Fruit fly (Drosophila melanogaster) whole organism, embryonic: ENCODE results near the gene CG11307.

Experiments used
- BEAF-32 ChIP-seq: fragments of 200-800 bp; sonication (Bioruptor generic); optimal IDR thresholded peaks from 3 replicates; lab custom pipeline; 2017; ENCODE audit warnings: missing biosample characterization, missing genetic modification characterization, mild to moderate bottlenecking, moderate library complexity, missing genetic modification reagents
- Bgb ChIP-seq: fragments of 200-800 bp; sonication (Bioruptor generic); IDR thresholded peaks from 2 replicates; pipeline ENCODE4 v1.3.6; 2022; ENCODE audit warnings: missing biosample characterization, missing genetic modification characterization; ENCODE audit not compliant: partially characterized antibody
- C15 ChIP-seq: fragments of 200-800 bp; sonication (Bioruptor generic); IDR thresholded peaks from 3 replicates; pipeline ENCODE4 v1.3.6; 2022; ENCODE audit warnings: missing biosample characterization, missing genetic modification characterization
- CG10267 ChIP-seq: fragments of 200-800 bp; sonication (Bioruptor generic); optimal IDR thresholded peaks from 2 replicates; lab custom pipeline; 2018; ENCODE audit warnings: missing biosample characterization, mild to moderate bottlenecking, missing genetic modification characterization, moderate library complexity
- CG10366 ChIP-seq: fragments of 200-800 bp; sonication (Bioruptor generic); IDR thresholded peaks from 2 replicates; pipeline ENCODE4 v1.3.6; 2022; ENCODE audit warnings: missing biosample characterization, missing genetic modification characterization
- CG10462 ChIP-seq: fragments of 200-800 bp; sonication (Bioruptor generic); optimal IDR thresholded peaks from 2 replicates; lab custom pipeline; 2016; ENCODE audit warnings: missing biosample characterization, missing genetic modification characterization
- CG12104 ChIP-seq: fragments of 200-800 bp; sonication (Bioruptor generic); optimal IDR thresholded peaks from 3 replicates; lab custom pipeline; 2016; ENCODE audit warnings: missing biosample characterization, missing genetic modification characterization
- CG12219 ChIP-seq: fragments of 200-800 bp; sonication (Bioruptor generic); optimal IDR thresholded peaks from 3 replicates; lab custom pipeline; 2018; ENCODE audit warnings: missing biosample characterization, mild to moderate bottlenecking, missing genetic modification characterization
- CG12659 ChIP-seq: fragments of 200-800 bp; sonication (Bioruptor generic); optimal IDR thresholded peaks from 3 replicates; lab custom pipeline; 2017; ENCODE audit warnings: mild to moderate bottlenecking, missing biosample characterization, missing genetic modification reagents, missing genetic modification characterization
- CG13424 ChIP-seq: fragments of 200-800 bp; sonication (Bioruptor generic); optimal IDR thresholded peaks from 2 replicates; lab custom pipeline; 2019; ENCODE audit warnings: missing biosample characterization, mild to moderate bottlenecking, missing genetic modification characterization, moderate library complexity
- CG13775 ChIP-seq: fragments of 200-800 bp; sonication (Bioruptor generic); optimal IDR thresholded peaks from 3 replicates; lab custom pipeline; 2017; ENCODE audit warnings: missing biosample characterization, mild to moderate bottlenecking, missing genetic modification characterization
- CG14441 ChIP-seq: fragments of 200-800 bp; sonication (Bioruptor generic); IDR thresholded peaks from 2 replicates; pipeline ENCODE4 v1.3.6; 2022; ENCODE audit warnings: missing biosample characterization, missing genetic modification characterization
- CG1603 ChIP-seq: fragments of 200-800 bp; sonication (Bioruptor generic); optimal IDR thresholded peaks from 2 replicates; lab custom pipeline; 2019; ENCODE audit warnings: missing biosample characterization, mild to moderate bottlenecking, missing genetic modification characterization, moderate library complexity
- CG18764 ChIP-seq: fragments of 200-800 bp; sonication (Bioruptor generic); optimal IDR thresholded peaks from 3 replicates; lab custom pipeline; 2016; ENCODE audit warnings: missing biosample characterization, missing genetic modification characterization
- CG2120 ChIP-seq: fragments of 200-800 bp; sonication (Bioruptor generic); optimal IDR thresholded peaks from 3 replicates; lab custom pipeline; 2016; ENCODE audit warnings: missing biosample characterization, missing genetic modification characterization
- CG2199 ChIP-seq: fragments of 200-800 bp; sonication (Bioruptor generic); IDR thresholded peaks from 3 replicates; pipeline ENCODE4 v1.3.6; 2022; ENCODE audit warnings: missing biosample characterization, missing genetic modification characterization
- CG2678 ChIP-seq: fragments of 200-800 bp; sonication (Bioruptor generic); optimal IDR thresholded peaks from 3 replicates; lab custom pipeline; 2019; ENCODE audit warnings: missing biosample characterization, mild to moderate bottlenecking, missing genetic modification characterization, moderate library complexity
- CG30431 ChIP-seq: fragments of 200-800 bp; sonication (Bioruptor generic); optimal IDR thresholded peaks from 2 replicates; lab custom pipeline; 2017; ENCODE audit warnings: missing biosample characterization, missing genetic modification characterization
- CG3065 ChIP-seq: fragments of 200-800 bp; sonication (Bioruptor generic); optimal IDR thresholded peaks from 2 replicates; lab custom pipeline; 2016; ENCODE audit warnings: missing biosample characterization, missing genetic modification characterization
- CG4617 ChIP-seq: fragments of 200-800 bp; sonication (Bioruptor generic); optimal IDR thresholded peaks from 3 replicates; lab custom pipeline; 2016; ENCODE audit warnings: missing biosample characterization, missing genetic modification characterization, borderline replicate concordance
- CG6791 ChIP-seq: fragments of 200-800 bp; sonication (Bioruptor generic); IDR thresholded peaks from 3 replicates; pipeline ENCODE4 v1.3.6; 2022; ENCODE audit warnings: missing biosample characterization, missing genetic modification characterization; ENCODE audit not compliant: partially characterized antibody
- CG7745 ChIP-seq: fragments of 200-800 bp; sonication (Bioruptor generic); optimal IDR thresholded peaks from 2 replicates; lab custom pipeline; 2018; ENCODE audit warnings: missing biosample characterization, mild to moderate bottlenecking, missing genetic modification characterization, moderate library complexity
- CG7786 ChIP-seq: fragments of 200-800 bp; sonication (Bioruptor generic); optimal IDR thresholded peaks from 2 replicates; lab custom pipeline; 2016; ENCODE audit warnings: missing biosample characterization, missing genetic modification characterization
- CG8388 ChIP-seq: fragments of 200-800 bp; sonication (Bioruptor generic); optimal IDR thresholded peaks from 2 replicates; lab custom pipeline; 2019; ENCODE audit warnings: missing biosample characterization, mild to moderate bottlenecking, missing genetic modification characterization, moderate library complexity
- CG8924 ChIP-seq: fragments of 200-800 bp; optimal IDR thresholded peaks from 3 replicates; lab custom pipeline; 2019; ENCODE audit warnings: missing biosample characterization, mild to moderate bottlenecking, missing genetic modification characterization, moderate library complexity
- CG9797 ChIP-seq: fragments of 200-800 bp; sonication (Bioruptor generic); optimal IDR thresholded peaks from 3 replicates; lab custom pipeline; 2018; ENCODE audit warnings: missing biosample characterization, mild to moderate bottlenecking, missing genetic modification characterization
- CoRest ChIP-seq: fragments of 200-800 bp; sonication (Bioruptor generic); optimal IDR thresholded peaks from 3 replicates; lab custom pipeline; 2018; ENCODE audit warnings: missing biosample characterization, mild to moderate bottlenecking, missing genetic modification characterization, moderate library complexity
- D19A ChIP-seq: fragments of 200-800 bp; optimal IDR thresholded peaks from 3 replicates; lab custom pipeline; 2019; ENCODE audit warnings: missing biosample characterization, mild to moderate bottlenecking, missing genetic modification characterization, moderate library complexity
- D19B ChIP-seq: fragments of 200-800 bp; sonication (Bioruptor generic); optimal IDR thresholded peaks from 2 replicates; lab custom pipeline; 2017; ENCODE audit warnings: missing biosample characterization, mild to moderate bottlenecking, missing genetic modification characterization
- Dad ChIP-seq: fragments of 200-800 bp; sonication (Bioruptor generic); optimal IDR thresholded peaks from 3 replicates; lab custom pipeline; 2016; ENCODE audit warnings: missing biosample characterization, missing genetic modification characterization
- Fer3 ChIP-seq: fragments of 200-800 bp; sonication (Bioruptor generic); optimal IDR thresholded peaks from 2 replicates; lab custom pipeline; 2018; ENCODE audit warnings: missing biosample characterization, mild to moderate bottlenecking, missing genetic modification characterization, moderate library complexity
- Hand ChIP-seq: fragments of 200-800 bp; sonication (Bioruptor generic); optimal IDR thresholded peaks from 2 replicates; lab custom pipeline; 2017; ENCODE audit warnings: mild to moderate bottlenecking, missing biosample characterization, missing genetic modification reagents, missing genetic modification characterization
- Hey ChIP-seq: fragments of 200-800 bp; sonication (Bioruptor generic); optimal IDR thresholded peaks from 3 replicates; lab custom pipeline; 2018; ENCODE audit warnings: missing biosample characterization, mild to moderate bottlenecking, missing genetic modification characterization
- Med ChIP-seq: fragments of 200-800 bp; sonication (Bioruptor generic); peaks from one replicate; lab custom pipeline; 2016; ENCODE audit warnings: missing biosample characterization, missing genetic modification characterization, mild to moderate bottlenecking, inconsistent platforms, moderate library complexity
- Mrtf ChIP-seq: fragments of 200-800 bp; sonication (Bioruptor generic); IDR thresholded peaks from 3 replicates; pipeline ENCODE4 v1.3.6; 2022; ENCODE audit warnings: missing biosample characterization, missing genetic modification characterization
- NK7.1 ChIP-seq: fragments of 200-800 bp; sonication (Bioruptor generic); optimal IDR thresholded peaks from 3 replicates; lab custom pipeline; 2016; ENCODE audit warnings: missing biosample characterization, missing genetic modification characterization
- Oaz ChIP-seq: fragments of 200-800 bp; sonication (Bioruptor generic); IDR thresholded peaks from 2 replicates; pipeline ENCODE4 v1.3.6; 2022; ENCODE audit warnings: missing biosample characterization, missing genetic modification characterization
- Ptx1 ChIP-seq: fragments of 200-800 bp; sonication (Bioruptor generic); IDR thresholded peaks from 2 replicates; pipeline ENCODE4 v1.3.6; 2022; ENCODE audit warnings: missing biosample characterization, missing genetic modification characterization
- Sry-β ChIP-seq: fragments of 200-800 bp; sonication (Bioruptor generic); optimal IDR thresholded peaks from 2 replicates; lab custom pipeline; 2018; ENCODE audit warnings: missing biosample characterization, mild to moderate bottlenecking, missing genetic modification characterization, moderate library complexity
- Sry-δ ChIP-seq: fragments of 200-800 bp; sonication (Bioruptor generic); optimal IDR thresholded peaks from 2 replicates; lab custom pipeline; 2016; ENCODE audit warnings: missing biosample characterization, missing genetic modification characterization
- YL-1 ChIP-seq: fragments of 200-800 bp; sonication (Bioruptor generic); optimal IDR thresholded peaks from 3 replicates; lab custom pipeline; 2017; ENCODE audit warnings: missing biosample characterization, mild to moderate bottlenecking, missing genetic modification characterization
- btn ChIP-seq: fragments of 200-800 bp; sonication (Bioruptor generic); optimal IDR thresholded peaks from 2 replicates; lab custom pipeline; 2016; ENCODE audit warnings: missing biosample characterization, missing genetic modification characterization
- cato ChIP-seq: fragments of 200-800 bp; sonication (Bioruptor generic); optimal IDR thresholded peaks from 2 replicates; lab custom pipeline; 2016; ENCODE audit warnings: missing biosample characterization, missing genetic modification characterization, borderline replicate concordance
- croc ChIP-seq: fragments of 200-800 bp; sonication (Bioruptor generic); conservative IDR thresholded peaks from 3 replicates; pipeline ENCODE4 v1.3.6; 2022; ENCODE audit warnings: missing biosample characterization, missing genetic modification characterization
- eve ChIP-seq, 2 experiments: fragments of >200 bp; optimal IDR thresholded peaks; 2 replicates each; lab custom pipeline; 2017; ENCODE audit warnings: missing biosample characterization in 2 of 2, missing genetic modification characterization in 2 of 2
- hth ChIP-seq: fragments of >200 bp; optimal IDR thresholded peaks from 2 replicates; lab custom pipeline; 2017; ENCODE audit warnings: inconsistent platforms
- kni ChIP-seq: fragments of 200-800 bp; sonication (Bioruptor generic); optimal IDR thresholded peaks from 3 replicates; lab custom pipeline; 2017; ENCODE audit warnings: mild to moderate bottlenecking, missing biosample characterization, missing genetic modification reagents, missing genetic modification characterization
- knrl ChIP-seq: fragments of 200-800 bp; sonication (Bioruptor generic); IDR thresholded peaks from 3 replicates; pipeline ENCODE4 v1.3.6; 2022; ENCODE audit warnings: missing biosample characterization, missing genetic modification characterization; ENCODE audit not compliant: partially characterized antibody
- lilli ChIP-seq: fragments of 200-800 bp; sonication (Bioruptor generic); optimal IDR thresholded peaks from 3 replicates; lab custom pipeline; 2016; ENCODE audit warnings: missing biosample characterization, missing genetic modification characterization
- odd ChIP-seq: fragments of 200-800 bp; sonication (Bioruptor generic); optimal IDR thresholded peaks from 2 replicates; lab custom pipeline; 2017; ENCODE audit warnings: missing biosample characterization, mild to moderate bottlenecking, missing genetic modification characterization
- slp2 ChIP-seq: fragments of 200-800 bp; sonication (Bioruptor generic); optimal IDR thresholded peaks from 2 replicates; lab custom pipeline; 2016; ENCODE audit warnings: missing biosample characterization, missing genetic modification characterization

CG11307 gene

dm6 chr3L:21574296-21574745 lies 43.1 kb upstream of the CG11307 start (continued):
- no peak for TF ChIP-seq C15 (GFP tag; lab: Robert Waterston, UW)
- TF ChIP-seq Fer3 (tag; lab: Kevin White, UChicago): no peak
- TF ChIP-seq Oaz (GFP tag; lab: Robert Waterston, UW): no peak
- TF ChIP-seq cato (GFP tag; lab: Kevin White, UChicago): no peak
- TF ChIP-seq eve (GFP tag; optimal IDR thresholded peaks at IDR 0.05; lab: Kevin White, UChicago): peak in 1 of 2 experiments; percentile 56
- no peak for TF ChIP-seq CG7786
- TF ChIP-seq BEAF-32 (GFP tag; lab: Kevin White, UChicago): peak; percentile 22
- TF ChIP-seq CG9797 (GFP tag; lab: Kevin White, UChicago): peak; percentile 72
- TF ChIP-seq CG13424 (tag; lab: Kevin White, UChicago): no peak
- TF ChIP-seq CG2199 (GFP tag; lab: Robert Waterston, UW): 0 out of 3 replicates have a peak, but pooled peaks have one; percentile 35
- no peak for TF ChIP-seq CG10267 (tag; lab: Kevin White, UChicago)
- no peak for TF ChIP-seq CG10366
- TF ChIP-seq Hand (GFP tag; lab: Kevin White, UChicago): no peak
- TF ChIP-seq CG12219: no peak
- no peak for TF ChIP-seq CG6791
- peak; percentile 49 for TF ChIP-seq D19B
- peak; percentile 4 for TF ChIP-seq CG12659 (GFP tag; lab: Kevin White, UChicago)
- TF ChIP-seq croc (GFP tag; lab: Robert Waterston, UW): no peak
- TF ChIP-seq CG14441: no peak
- TF ChIP-seq CG2678 (tag; lab: Kevin White, UChicago): no peak
- peak; percentile 86 for TF ChIP-seq CG4617 (GFP tag; lab: Kevin White, UChicago)
- no peak for TF ChIP-seq Hey (tag; lab: Kevin White, UChicago)
- TF ChIP-seq hth (lab: Kevin White, UChicago): no peak
- no peak for TF ChIP-seq Ptx1
- TF ChIP-seq CG2120 (GFP tag; lab: Kevin White, UChicago): peak; percentile 15
- TF ChIP-seq CG30431 (GFP tag; lab: Kevin White, UChicago): no peak
- no peak for TF ChIP-seq odd (GFP tag; lab: Kevin White, UChicago)
- TF ChIP-seq CG18764: no peak
- no peak for TF ChIP-seq Mrtf (GFP tag; lab: Robert Waterston, UW)
- no peak for TF ChIP-seq CG13775 (GFP tag; lab: Kevin White, UChicago)
- no peak for TF ChIP-seq Med (GFP tag; lab: Kevin White, UChicago)
- peak; percentile 8 for TF ChIP-seq lilli (GFP tag; lab: Kevin White, UChicago)
- TF ChIP-seq YL-1 (GFP tag; lab: Kevin White, UChicago): peak; percentile 43
- no peak for TF ChIP-seq btn (GFP tag; lab: Kevin White, UChicago)
- TF ChIP-seq CG7745 (tag; lab: Kevin White, UChicago): no peak
- TF ChIP-seq NK7.1 (GFP tag; lab: Kevin White, UChicago): no peak
- TF ChIP-seq kni: no peak
- no peak for TF ChIP-seq CoRest (tag; lab: Kevin White, UChicago)
- TF ChIP-seq CG1603 (tag; lab: Kevin White, UChicago): peak; percentile 26
- TF ChIP-seq CG8388 (GFP tag; lab: Kevin White, UChicago): no peak
- no peak for TF ChIP-seq CG10462 (GFP tag; lab: Kevin White, UChicago)
- peak; percentile 91 for TF ChIP-seq Sry-β (GFP tag; lab: Kevin White, UChicago)
- peak; percentile 22 for TF ChIP-seq D19A
- TF ChIP-seq knrl (GFP tag; lab: Robert Waterston, UW): 0 out of 3 replicates have a peak, but pooled peaks have one; percentile 10
- TF ChIP-seq CG12104 (GFP tag; lab: Kevin White, UChicago): no peak
- TF ChIP-seq Dad (GFP tag; lab: Kevin White, UChicago): no peak
- peak; percentile 27 for TF ChIP-seq Sry-δ (GFP tag; lab: Kevin White, UChicago)
- no peak for TF ChIP-seq CG3065
- TF ChIP-seq Bgb (GFP tag; lab: Robert Waterston, UW): no peak
- TF ChIP-seq slp2 (GFP tag; lab: Kevin White, UChicago): no peak
- TF ChIP-seq CG8924: no peak
